Worm (Caenorhabditis elegans): ENCODE measurements around the gene str-205.

The str-205 gene

DNA sequence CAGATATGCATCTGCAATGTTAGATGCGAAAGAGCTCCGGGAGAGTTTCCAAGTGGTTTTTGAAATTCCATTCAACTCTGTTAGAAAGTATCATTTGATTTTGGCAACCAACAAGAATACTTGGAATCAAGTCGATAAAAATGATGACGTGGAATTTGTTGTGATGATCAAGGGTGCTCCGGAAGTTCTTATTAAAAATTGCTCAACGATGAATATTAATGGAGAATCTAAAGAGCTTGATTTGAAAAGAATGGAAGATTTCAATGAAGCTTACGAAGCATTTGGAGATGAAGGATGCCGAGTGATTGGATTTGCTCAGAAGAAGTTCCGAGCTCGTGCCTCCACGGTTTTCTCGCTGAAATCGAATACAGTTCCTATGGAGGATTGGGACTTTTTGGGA lies 7.6 kb upstream of the str-205 start (continued):
- TF ChIP-seq nfyb-1 (GFP tag; IDR thresholded peaks at IDR 0.05), result no peak
- TF ChIP-seq snpc-1.1 (tag; optimal IDR thresholded peaks at IDR 0.05; ENCODE audit: insufficient read depth), result no peak

DNA sequence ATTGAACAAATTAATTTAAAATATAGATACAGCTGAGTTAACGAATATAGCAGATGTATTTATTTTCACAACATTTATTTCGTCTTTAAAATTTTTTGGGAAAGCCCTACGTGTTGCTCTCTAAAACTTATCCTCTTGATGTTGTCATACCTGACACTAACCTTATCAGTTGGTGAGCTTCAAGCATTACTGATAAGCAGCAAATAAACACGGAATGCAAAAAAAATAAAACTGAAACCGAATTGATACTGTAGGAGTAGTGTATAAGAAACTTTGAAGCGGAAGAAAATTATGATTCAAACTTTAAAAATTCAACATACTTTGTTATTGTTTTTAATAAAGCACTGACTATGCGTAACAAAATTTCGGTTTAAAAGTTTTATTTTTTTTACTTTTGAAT lies 5.4 kb upstream of the str-205 start:
- TF ChIP-seq T07F8.4 (tag; optimal IDR thresholded peaks at IDR 0.05) (no peak), C17E4.6 (GFP tag; IDR thresholded peaks at IDR 0.05) (no peak), Y53F4B.3 (GFP tag; IDR thresholded peaks at IDR 0.05) (no peak), Y67H2A.10 (GFP tag; conservative IDR thresholded peaks at IDR 0.05) (no peak), ztf-6 (GFP tag; IDR thresholded peaks at IDR 0.05) (no peak), repo-1 (tag; optimal IDR thresholded peaks at IDR 0.05) (no peak), K12H6.12 (tag; optimal IDR thresholded peaks at IDR 0.05) (no peak), lsy-27 (tag; optimal IDR thresholded peaks at IDR 0.05; ENCODE audit: borderline replicate concordance, insufficient read depth) (no peak), egl-44 (GFP tag; IDR thresholded peaks at IDR 0.05) (no peak), F55B11.4 (tag; optimal IDR thresholded peaks at IDR 0.05; ENCODE audit: borderline replicate concordance, insufficient read depth) (no peak), nhr-120 (GFP tag; IDR thresholded peaks at IDR 0.05) (no peak), snpc-4 (GFP tag; optimal IDR thresholded peaks at IDR 0.05) (no peak), snpc-4 (tag; optimal IDR thresholded peaks at IDR 0.05) (no peak)

DNA sequence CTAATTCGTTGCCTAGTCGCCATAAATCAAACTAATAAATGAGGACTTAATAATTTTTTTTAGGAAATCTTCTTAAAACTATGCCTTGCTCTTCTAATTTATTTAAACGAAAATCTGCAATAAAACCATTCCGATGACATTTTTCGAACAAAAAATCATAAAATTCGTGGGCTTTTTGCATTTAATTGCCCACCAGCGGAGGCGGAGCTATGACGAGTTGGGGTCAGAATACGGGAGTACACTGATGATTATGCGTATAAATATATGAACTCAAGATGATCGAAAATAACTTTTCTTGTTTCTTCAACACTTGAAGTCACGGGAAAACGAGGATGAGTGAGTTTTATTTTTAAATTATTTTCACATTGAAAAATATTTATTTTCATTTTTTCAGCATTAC lies 4.7 kb upstream of the str-205 start, which contains the start of gene catp-2:
Gene catp-2 (plus strand): TSS at position 301 of the 400 bp plus-strand sequence.
- no peak for TF ChIP-seq rpc-1 (optimal IDR thresholded peaks at IDR 0.05)
- TF ChIP-seq rpc-1 (tag; optimal IDR thresholded peaks at IDR 0.05), result no peak
- no peak for TF ChIP-seq lin-26 (GFP tag; IDR thresholded peaks at IDR 0.05)
- TF ChIP-seq ceh-91 (GFP tag; IDR thresholded peaks at IDR 0.05), result no peak
- TF ChIP-seq sea-2 (GFP tag; IDR thresholded peaks at IDR 0.05), result no peak
- TF ChIP-seq ceh-79 (tag; optimal IDR thresholded peaks at IDR 0.05), result no peak
- no peak for TF ChIP-seq Y53G8AR.9 (GFP tag; conservative IDR thresholded peaks at IDR 0.05)
- TF ChIP-seq bed-2 (GFP tag; IDR thresholded peaks at IDR 0.05), result no peak

DNA sequence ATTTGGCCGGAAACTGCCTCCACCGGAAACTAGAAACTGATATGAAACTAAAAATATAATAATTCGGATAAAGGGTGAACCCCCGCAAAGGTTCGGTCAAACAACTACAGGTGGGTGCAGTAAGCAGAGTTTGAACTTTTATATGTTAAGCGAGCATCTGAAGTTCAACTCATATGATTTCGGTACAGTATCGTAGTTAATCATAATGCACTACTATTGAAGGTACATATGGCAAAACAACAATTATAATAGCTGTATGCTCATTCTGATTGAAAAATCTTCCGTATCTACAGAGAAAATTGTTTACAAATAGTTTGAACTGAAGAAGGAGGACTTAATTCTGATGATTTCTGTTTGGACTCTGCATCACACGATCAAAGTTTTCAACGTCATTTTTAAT lies 3.5 kb upstream of the str-205 start:
- TF ChIP-seq die-1 (tag; optimal IDR thresholded peaks at IDR 0.05) (no peak), F23B12.7 (tag; optimal IDR thresholded peaks at IDR 0.05; ENCODE audit: insufficient read depth) (no peak), nfya-1 (tag; optimal IDR thresholded peaks at IDR 0.05; ENCODE audit: borderline replicate concordance, insufficient read depth) (no peak)

DNA sequence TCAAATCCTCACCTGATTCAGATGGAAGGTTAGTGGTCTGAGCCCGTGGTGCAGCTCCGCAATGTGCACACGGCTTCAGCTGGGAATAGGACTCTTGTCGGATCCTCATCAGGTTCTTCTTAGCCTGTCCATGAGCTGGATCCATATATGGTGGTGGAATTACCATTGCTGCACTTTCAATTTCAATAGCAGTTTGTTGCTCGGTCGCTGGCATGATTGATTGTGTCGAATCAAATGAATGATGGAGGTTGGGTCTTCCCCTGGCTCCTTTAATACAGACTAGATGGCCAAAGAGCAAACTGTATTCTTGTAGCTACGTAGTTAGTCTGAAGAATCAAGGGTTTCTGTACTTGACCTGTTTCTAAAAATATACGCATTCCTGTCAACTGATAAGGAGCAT lies 3.1 kb upstream of the str-205 start, which contains the start of gene C02E7.10:
Gene C02E7.10 (minus strand): TSS at position 232 of the 400 bp plus-strand sequence.
- TF ChIP-seq egl-44 (GFP tag; IDR thresholded peaks at IDR 0.05) (no peak), efl-1 (GFP tag; optimal IDR thresholded peaks at IDR 0.05) (no peak), Y95B8A.8 (GFP tag; IDR thresholded peaks at IDR 0.05) (no peak), bed-2 (GFP tag; IDR thresholded peaks at IDR 0.05) (no peak), ceh-58 (GFP tag; IDR thresholded peaks at IDR 0.05) (no peak), F22D6.2 (tag; optimal IDR thresholded peaks at IDR 0.05) (no peak), fkh-3 (tag; optimal IDR thresholded peaks at IDR 0.05) (no peak), nhr-179 (tag; optimal IDR thresholded peaks at IDR 0.05) (no peak), ZK185.1 (tag; optimal IDR thresholded peaks at IDR 0.05; ENCODE audit: poor library complexity, severe bottlenecking) (no peak), tbp1 (GFP tag; optimal IDR thresholded peaks at IDR 0.05) (no peak), hmg-20 (GFP tag; IDR thresholded peaks at IDR 0.05) (no peak), ceh-79 (tag; optimal IDR thresholded peaks at IDR 0.05) (no peak), C06A6.2 (GFP tag; conservative IDR thresholded peaks at IDR 0.05) (no peak), ztf-26 (tag; optimal IDR thresholded peaks at IDR 0.05) (no peak)

All from whole organism, young adult.